Fruit fly (Drosophila melanogaster) whole organism, wandering third instar larva: ENCODE results near the gene Traf4.

Source experiments
- Abd-B ChIP-seq: fragments of >200 bp; optimal IDR thresholded peaks from 2 replicates; lab custom pipeline; 2017; ENCODE audit warnings: missing biosample characterization, missing genetic modification characterization
- CG32264 ChIP-seq: fragments of 200-800 bp; sonication (Bioruptor generic); optimal IDR thresholded peaks from 2 replicates; lab custom pipeline; 2016; ENCODE audit warnings: missing biosample characterization, missing genetic modification characterization
- CG9705 ChIP-seq: fragments of 200-800 bp; sonication (Bioruptor generic); optimal IDR thresholded peaks from 2 replicates; lab custom pipeline; 2018; ENCODE audit warnings: missing biosample characterization, mild to moderate bottlenecking, missing genetic modification characterization
- CrebA ChIP-seq: fragments of 200-800 bp; sonication (Bioruptor generic); optimal IDR thresholded peaks from 2 replicates; lab custom pipeline; 2016; ENCODE audit warnings: missing biosample characterization, mild to moderate bottlenecking, missing genetic modification characterization, borderline replicate concordance
- Dfd ChIP-seq: fragments of >200 bp; optimal IDR thresholded peaks from 2 replicates; lab custom pipeline; 2017; ENCODE audit warnings: missing biosample characterization, missing genetic modification characterization
- Dif ChIP-seq: fragments of 200-275, 200-300 bp; sonication (Bioruptor generic); optimal IDR thresholded peaks from 2 replicates; lab custom pipeline; 2018; ENCODE audit warnings: missing biosample characterization, missing genetic modification characterization; ENCODE audit not compliant: partially characterized antibody
- GATAd ChIP-seq: sonication (Bioruptor generic); optimal IDR thresholded peaks from 2 replicates; lab custom pipeline; 2016; ENCODE audit warnings: missing biosample characterization, missing genetic modification characterization
- HLH106 ChIP-seq: fragments of 200-800 bp; optimal IDR thresholded peaks from 3 replicates; lab custom pipeline; 2019; ENCODE audit warnings: missing biosample characterization, mild to moderate bottlenecking, missing genetic modification characterization, moderate library complexity
- Hnf4 ChIP-seq: fragments of 200-800 bp; sonication (Bioruptor generic); optimal IDR thresholded peaks from 2 replicates; lab custom pipeline; 2016; ENCODE audit warnings: missing biosample characterization, mild to moderate bottlenecking, missing genetic modification characterization
- Hr78 ChIP-seq: fragments of >200 bp; optimal IDR thresholded peaks from 2 replicates; lab custom pipeline; 2017; ENCODE audit warnings: missing biosample characterization, missing genetic modification characterization
- Hr83 ChIP-seq: fragments of 200-300 bp; sonication (Bioruptor generic); optimal IDR thresholded peaks from 2 replicates; lab custom pipeline; 2016; ENCODE audit warnings: missing biosample characterization, mild to moderate bottlenecking, missing genetic modification characterization, moderate library complexity; ENCODE audit not compliant: poor library complexity, severe bottlenecking
- Jra ChIP-seq: sonication (Bioruptor generic); optimal IDR thresholded peaks from 2 replicates; lab custom pipeline; 2016; ENCODE audit warnings: missing biosample characterization, missing genetic modification characterization
- Mio ChIP-seq: sonication (Bioruptor generic); optimal IDR thresholded peaks from 2 replicates; lab custom pipeline; 2016; ENCODE audit warnings: missing biosample characterization, missing genetic modification characterization
- Myc ChIP-seq: fragments of >200 bp; optimal IDR thresholded peaks from 2 replicates; lab custom pipeline; 2017
- N ChIP-seq: fragments of >200 bp; optimal IDR thresholded peaks from 2 replicates; lab custom pipeline; 2018; ENCODE audit warnings: missing biosample characterization, missing external identifiers, missing genetic modification characterization
- OdsH ChIP-seq: fragments of 200-800 bp; sonication (Bioruptor generic); optimal IDR thresholded peaks from 2 replicates; lab custom pipeline; 2016; ENCODE audit warnings: missing biosample characterization, mild to moderate bottlenecking, missing genetic modification characterization
- Rel ChIP-seq, 2 experiments: fragments of 200-800 bp; sonication (Bioruptor generic) in 1 of 2; optimal IDR thresholded peaks; 2 replicates in 1 of 2; 3 replicates in 1 of 2; lab custom pipeline; 2016 to 2019; ENCODE audit warnings: mild to moderate bottlenecking in 2 of 2, missing biosample characterization in 2 of 2, missing genetic modification characterization in 2 of 2, moderate library complexity in 1 of 2
- Sp1 ChIP-seq: fragments of 200-800 bp; sonication (Bioruptor generic); optimal IDR thresholded peaks from 3 replicates; lab custom pipeline; 2019; ENCODE audit warnings: missing biosample characterization, mild to moderate bottlenecking, missing genetic modification characterization, moderate library complexity
- Vsx2 ChIP-seq: fragments of 200-300, 225-300 bp; sonication (Bioruptor generic); optimal IDR thresholded peaks from 2 replicates; lab custom pipeline; 2018; ENCODE audit warnings: missing biosample characterization, missing genetic modification characterization; ENCODE audit not compliant: partially characterized antibody
- br ChIP-seq: fragments of 200-800 bp; sonication (Bioruptor generic); optimal IDR thresholded peaks from 2 replicates; lab custom pipeline; 2016; ENCODE audit warnings: missing biosample characterization, missing genetic modification characterization
- brk ChIP-seq: fragments of 200-800 bp; sonication (Bioruptor generic); optimal IDR thresholded peaks from 2 replicates; lab custom pipeline; 2016; ENCODE audit warnings: missing biosample characterization, mild to moderate bottlenecking, missing genetic modification characterization
- dl ChIP-seq, 2 experiments: fragments of 175-275, 200-275 bp in 1 of 2; fragments of 200-275 bp in 1 of 2; sonication (Bioruptor generic); optimal IDR thresholded peaks; lab custom pipeline; 2018; ENCODE audit warnings: mild to moderate bottlenecking in 2 of 2, missing biosample characterization in 2 of 2, missing genetic modification characterization in 2 of 2, moderate library complexity in 2 of 2; ENCODE audit not compliant: partially characterized antibody in 2 of 2, insufficient read depth in 1 of 2
- dmrt93B ChIP-seq: fragments of 200-800 bp; sonication (Bioruptor generic); optimal IDR thresholded peaks from 2 replicates; lab custom pipeline; 2018; ENCODE audit warnings: missing biosample characterization, mild to moderate bottlenecking, missing genetic modification characterization
- dsf ChIP-seq: sonication (Bioruptor generic); optimal IDR thresholded peaks from 2 replicates; lab custom pipeline; 2016; ENCODE audit warnings: missing biosample characterization, missing genetic modification characterization, borderline replicate concordance
- ey ChIP-seq: fragments of 200-800 bp; sonication (Bioruptor generic); optimal IDR thresholded peaks from 2 replicates; lab custom pipeline; 2016; ENCODE audit warnings: missing biosample characterization, missing genetic modification characterization
- foxo ChIP-seq, 2 experiments: fragments of 200-800 bp; sonication (Bioruptor generic); optimal IDR thresholded peaks; 2 replicates in 1 of 2; 3 replicates in 1 of 2; lab custom pipeline; 2016 to 2017; ENCODE audit warnings: missing biosample characterization in 2 of 2, missing genetic modification characterization in 2 of 2
- fru ChIP-seq: fragments of 200-800 bp; sonication (Bioruptor generic); optimal IDR thresholded peaks from 3 replicates; lab custom pipeline; 2016; ENCODE audit warnings: missing biosample characterization, mild to moderate bottlenecking, missing genetic modification characterization
- h ChIP-seq: fragments of 200-800 bp; sonication (Bioruptor generic); optimal IDR thresholded peaks from 3 replicates; lab custom pipeline; 2016; ENCODE audit warnings: missing biosample characterization, mild to moderate bottlenecking, missing genetic modification characterization
- jim ChIP-seq: fragments of 175-275, 200-325 bp; sonication (Bioruptor generic); optimal IDR thresholded peaks from 2 replicates; lab custom pipeline; 2016; ENCODE audit warnings: missing biosample characterization, mild to moderate bottlenecking, missing genetic modification characterization
- lola ChIP-seq: fragments of >200 bp; optimal IDR thresholded peaks from 2 replicates; lab custom pipeline; 2017; ENCODE audit warnings: missing biosample characterization, missing genetic modification characterization
- pan ChIP-seq: fragments of >200 bp; optimal IDR thresholded peaks from 2 replicates; lab custom pipeline; 2017
- psq ChIP-seq: fragments of 200-800 bp; sonication (Bioruptor generic); optimal IDR thresholded peaks from 3 replicates; lab custom pipeline; 2017; ENCODE audit warnings: missing biosample characterization, mild to moderate bottlenecking, missing genetic modification characterization, moderate library complexity
- rgr ChIP-seq: fragments of 200-800 bp; sonication (Bioruptor generic); optimal IDR thresholded peaks from 3 replicates; lab custom pipeline; 2016; ENCODE audit warnings: missing biosample characterization, mild to moderate bottlenecking, missing genetic modification characterization
- sage ChIP-seq: fragments of 200-800 bp; sonication (Bioruptor generic); optimal IDR thresholded peaks from 2 replicates; lab custom pipeline; 2016; ENCODE audit warnings: missing biosample characterization, mild to moderate bottlenecking, missing genetic modification characterization
- sv ChIP-seq: fragments of 200-800 bp; sonication (Bioruptor generic); optimal IDR thresholded peaks from 3 replicates; lab custom pipeline; 2016; ENCODE audit warnings: missing biosample characterization, missing genetic modification characterization
- tai ChIP-seq: sonication (Bioruptor generic); optimal IDR thresholded peaks from 2 replicates; lab custom pipeline; 2016; ENCODE audit warnings: missing biosample characterization, missing genetic modification characterization
- usp ChIP-seq: fragments of >200 bp; optimal IDR thresholded peaks from 2 replicates; lab custom pipeline; 2017; ENCODE audit warnings: missing biosample characterization, missing genetic modification characterization
- woc ChIP-seq: sonication (Bioruptor generic); optimal IDR thresholded peaks from 2 replicates; lab custom pipeline; 2016; ENCODE audit warnings: missing biosample characterization, mild to moderate bottlenecking, missing genetic modification characterization

The Traf4 gene

dm6 chr2L:4361438-4361975, at the start of gene Traf4:
TSS of gene Traf4 (plus strand) at chr2L:4361925.
- no peak for TF ChIP-seq dl (GFP tag; optimal IDR thresholded peaks at IDR 0.05; lab: Kevin White, UChicago; ENCODE audit: insufficient read depth in 1 of 2, partially characterized antibody in 2 of 2)
- TF ChIP-seq Jra (GFP tag; lab: Kevin White, UChicago) = no peak
- no peak for TF ChIP-seq dsf (GFP tag; lab: Kevin White, UChicago)
- no peak for TF ChIP-seq GATAd
- peak; percentile 26 for TF ChIP-seq brk
- TF ChIP-seq pan (lab: Kevin White, UChicago) = no peak
- peak; percentile 19 for TF ChIP-seq br
- peak; percentile 27 for TF ChIP-seq woc (GFP tag; lab: Kevin White, UChicago)
- TF ChIP-seq usp (GFP tag; lab: Kevin White, UChicago) = no peak
- TF ChIP-seq rgr (GFP tag; lab: Kevin White, UChicago) = peak; percentile 26
- no peak for TF ChIP-seq Rel (GFP tag; optimal IDR thresholded peaks at IDR 0.05; lab: Kevin White, UChicago)
- no peak for TF ChIP-seq Rel (tag; optimal IDR thresholded peaks at IDR 0.05; lab: Kevin White, UChicago)
- no peak for TF ChIP-seq Hr78
- no peak for TF ChIP-seq jim (GFP tag; lab: Kevin White, UChicago)
- no peak for TF ChIP-seq CG32264 (GFP tag; lab: Kevin White, UChicago)
- no peak for TF ChIP-seq sv
- TF ChIP-seq Myc (lab: Kevin White, UChicago) = no peak
- TF ChIP-seq Abd-B (GFP tag; lab: Kevin White, UChicago) = no peak
- TF ChIP-seq fru = peak; percentile 32
- TF ChIP-seq ey (GFP tag; lab: Kevin White, UChicago) = no peak
- TF ChIP-seq Dfd (GFP tag; lab: Kevin White, UChicago) = no peak
- peak; percentile 33 for TF ChIP-seq OdsH (GFP tag; lab: Kevin White, UChicago)
- TF ChIP-seq lola (GFP tag; lab: Kevin White, UChicago) = no peak
- no peak for TF ChIP-seq Vsx2 (GFP tag; lab: Kevin White, UChicago)
- TF ChIP-seq Dif = no peak
- no peak for TF ChIP-seq Hr83 (GFP tag; lab: Kevin White, UChicago)
- TF ChIP-seq Mio (GFP tag; lab: Kevin White, UChicago) = no peak
- TF ChIP-seq h (GFP tag; lab: Kevin White, UChicago) = peak; percentile 54
- peak; percentile 38 for TF ChIP-seq Sp1 (GFP tag; lab: Kevin White, UChicago)
- TF ChIP-seq sage (GFP tag; lab: Kevin White, UChicago) = no peak
- no peak for TF ChIP-seq dmrt93B (GFP tag; lab: Kevin White, UChicago)
- no peak for TF ChIP-seq tai (GFP tag; lab: Kevin White, UChicago)
- no peak for TF ChIP-seq CG9705
- TF ChIP-seq HLH106 (tag; lab: Kevin White, UChicago) = peak; percentile 46
- TF ChIP-seq psq = peak; percentile 83
- TF ChIP-seq Hnf4 (GFP tag; lab: Kevin White, UChicago) = peak; percentile 40
- TF ChIP-seq N (GFP tag; lab: Kevin White, UChicago) = no peak
- TF ChIP-seq foxo (GFP tag; optimal IDR thresholded peaks at IDR 0.05; lab: Kevin White, UChicago) = peak in 1 of 2 experiments; percentile 62
- no peak for TF ChIP-seq CrebA (GFP tag; lab: Kevin White, UChicago)

DNA sequence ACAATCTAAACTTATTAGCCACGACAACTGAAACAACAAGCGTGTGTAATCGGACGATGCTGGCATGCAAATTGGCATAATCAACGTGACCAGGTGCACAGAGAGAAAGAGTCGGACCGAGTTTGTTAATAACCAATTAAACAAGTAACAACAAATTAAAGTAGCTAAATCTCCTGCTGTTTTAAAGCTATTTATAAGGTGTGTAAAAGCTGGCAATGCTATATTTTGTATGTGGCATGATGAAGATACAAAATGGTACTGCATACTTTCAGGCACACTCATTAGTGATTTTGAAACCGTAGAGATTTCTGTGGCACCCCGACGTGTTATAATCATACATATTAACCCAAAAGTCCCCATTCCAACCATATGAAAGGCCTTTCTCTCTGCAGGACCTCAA, 43.8 kb upstream of the Traf4 start:
- no peak for TF ChIP-seq CG9705
- no peak for TF ChIP-seq dmrt93B (GFP tag; lab: Kevin White, UChicago)
- no peak for TF ChIP-seq HLH106 (tag; lab: Kevin White, UChicago)
- TF ChIP-seq Sp1 (GFP tag; lab: Kevin White, UChicago) = no peak
- TF ChIP-seq fru = no peak
- no peak for TF ChIP-seq psq
- no peak for TF ChIP-seq Hr83 (GFP tag; lab: Kevin White, UChicago)
- no peak for TF ChIP-seq Abd-B (GFP tag; lab: Kevin White, UChicago)
- TF ChIP-seq foxo (GFP tag; optimal IDR thresholded peaks at IDR 0.05; lab: Kevin White, UChicago) = no peak
- TF ChIP-seq woc (GFP tag; lab: Kevin White, UChicago) = no peak
- no peak for TF ChIP-seq CrebA (GFP tag; lab: Kevin White, UChicago)
- TF ChIP-seq jim (GFP tag; lab: Kevin White, UChicago) = no peak
- no peak for TF ChIP-seq Hnf4 (GFP tag; lab: Kevin White, UChicago)
- TF ChIP-seq h (GFP tag; lab: Kevin White, UChicago) = no peak
- TF ChIP-seq dsf (GFP tag; lab: Kevin White, UChicago) = no peak
- no peak for TF ChIP-seq GATAd
